Worm (Caenorhabditis elegans) whole organism, L3 larva: ENCODE measurements around the gene svh-2.
A peak's percentile ranks its signal among the peaks of the same experiment; 100 is the strongest.

Experiments used
- R02D3.7 ChIP-seq: fragments of 150-350 bp; optimal IDR thresholded peaks from 2 replicates; lab custom pipeline; 2014; ENCODE audit warnings: missing biosample characterization, missing genetic modification characterization
- aly-2 ChIP-seq: fragments of 150-350 bp; optimal IDR thresholded peaks from 2 replicates; lab custom pipeline; 2014; ENCODE audit warnings: missing biosample characterization, missing genetic modification characterization
- ama-1 ChIP-seq: fragments of 150-350 bp; optimal IDR thresholded peaks from 2 replicates; lab custom pipeline; 2018
- ceh-16 ChIP-seq: sonication (generic microtip); optimal IDR thresholded peaks from 2 replicates; lab custom pipeline; 2017; ENCODE audit warnings: missing biosample characterization, missing genetic modification characterization
- ceh-82 ChIP-seq: fragments of 150-350 bp; optimal IDR thresholded peaks from 2 replicates; lab custom pipeline; 2014; ENCODE audit warnings: missing biosample characterization, missing genetic modification characterization
- daf-12 ChIP-seq: fragments of 150-350 bp; optimal IDR thresholded peaks from 2 replicates; lab custom pipeline; 2014; ENCODE audit warnings: missing biosample characterization, missing genetic modification reagents, missing genetic modification characterization
- egl-5 ChIP-seq: fragments of 150-350 bp; optimal IDR thresholded peaks from 2 replicates; lab custom pipeline; 2017; ENCODE audit warnings: missing biosample characterization, missing genetic modification reagents, missing genetic modification characterization, inconsistent platforms
- elt-2 ChIP-seq: sonication (generic microtip); optimal IDR thresholded peaks from 2 replicates; lab custom pipeline; 2016; ENCODE audit warnings: missing genetic modification reagents, mild to moderate bottlenecking, missing genetic modification characterization, missing compliant biosample characterization
- elt-3 ChIP-seq, 3 experiments: fragments of 150-350 bp in 1 of 3; sonication (generic microtip) in 2 of 3; optimal IDR thresholded peaks; 2 replicates in 2 of 3; 4 replicates in 1 of 3; lab custom pipeline; 2014 to 2017; ENCODE audit warnings: missing biosample characterization in 3 of 3, missing genetic modification characterization in 3 of 3
- eor-1 ChIP-seq, 2 experiments: fragments of 150-350 bp; optimal IDR thresholded peaks; 2 replicates each; lab custom pipeline; 2014 to 2018; ENCODE audit warnings: missing biosample characterization in 2 of 2, missing genetic modification characterization in 2 of 2
- fkh-10 ChIP-seq: sonication (generic microtip); optimal IDR thresholded peaks from 2 replicates; lab custom pipeline; 2017; ENCODE audit warnings: missing biosample characterization, missing genetic modification reagents, missing genetic modification characterization
- fkh-2 ChIP-seq: fragments of 150-350 bp; optimal IDR thresholded peaks from 2 replicates; lab custom pipeline; 2014; ENCODE audit warnings: missing biosample characterization, missing genetic modification reagents, missing genetic modification characterization
- hmg-11 ChIP-seq: sonication (generic microtip); optimal IDR thresholded peaks from 2 replicates; lab custom pipeline; 2016; ENCODE audit warnings: missing genetic modification characterization, missing compliant biosample characterization
- jun-1 ChIP-seq: fragments of 150-350 bp; optimal IDR thresholded peaks from 2 replicates; lab custom pipeline; 2014; ENCODE audit warnings: missing biosample characterization, missing genetic modification reagents, missing genetic modification characterization
- mdl-1 ChIP-seq: fragments of 150-350 bp; optimal IDR thresholded peaks from 2 replicates; lab custom pipeline; 2014; ENCODE audit warnings: missing biosample characterization, missing genetic modification characterization
- nhr-11 ChIP-seq: fragments of 150-350 bp; optimal IDR thresholded peaks from 2 replicates; lab custom pipeline; 2014; ENCODE audit warnings: missing biosample characterization, missing genetic modification characterization
- nhr-23 ChIP-seq: fragments of 150-350 bp; optimal IDR thresholded peaks from 2 replicates; lab custom pipeline; 2014; ENCODE audit warnings: missing biosample characterization, missing genetic modification reagents, missing genetic modification characterization
- nhr-25 ChIP-seq: sonication (generic microtip); optimal IDR thresholded peaks from 2 replicates; lab custom pipeline; 2017; ENCODE audit warnings: missing biosample characterization, missing genetic modification characterization
- nhr-28 ChIP-seq: fragments of 150-350 bp; optimal IDR thresholded peaks from 2 replicates; lab custom pipeline; 2014; ENCODE audit warnings: missing biosample characterization, missing genetic modification characterization
- nhr-76 ChIP-seq: fragments of 150-350 bp; sonication (generic microtip); optimal IDR thresholded peaks from 5 replicates; lab custom pipeline; 2014; ENCODE audit warnings: missing biosample characterization, missing genetic modification characterization
- nhr-77 ChIP-seq: fragments of 150-350 bp; optimal IDR thresholded peaks from 2 replicates; lab custom pipeline; 2014; ENCODE audit warnings: missing biosample characterization, missing genetic modification characterization
- pha-4 ChIP-seq: fragments of 150-350 bp; optimal IDR thresholded peaks from 2 replicates; lab custom pipeline; 2014; ENCODE audit warnings: missing biosample characterization, missing genetic modification reagents, missing genetic modification characterization
- pqm-1 ChIP-seq: fragments of 150-350 bp; optimal IDR thresholded peaks from 2 replicates; lab custom pipeline; 2017; ENCODE audit warnings: missing biosample characterization, missing genetic modification characterization, inconsistent platforms
- sea-2 ChIP-seq: fragments of 150-350 bp; sonication (generic microtip); optimal IDR thresholded peaks from 4 replicates; lab custom pipeline; 2014; ENCODE audit warnings: missing biosample characterization, missing genetic modification reagents, missing genetic modification characterization
- skn-1 ChIP-seq: fragments of 150-350 bp; optimal IDR thresholded peaks from 2 replicates; lab custom pipeline; 2014; ENCODE audit warnings: missing biosample characterization, missing genetic modification characterization
- snpc-4 ChIP-seq: fragments of 150-350 bp; optimal IDR thresholded peaks from 2 replicates; lab custom pipeline; 2014; ENCODE audit warnings: missing biosample characterization, missing genetic modification characterization
- tbx-2 ChIP-seq: sonication (generic microtip); optimal IDR thresholded peaks from 2 replicates; lab custom pipeline; 2016; ENCODE audit warnings: mild to moderate bottlenecking, missing genetic modification characterization, missing compliant biosample characterization
- unc-39 ChIP-seq: sonication (generic microtip); optimal IDR thresholded peaks from 4 replicates; lab custom pipeline; 2017; ENCODE audit warnings: missing biosample characterization, missing genetic modification characterization
- unc-62 ChIP-seq: fragments of 150-350 bp; sonication (generic microtip); optimal IDR thresholded peaks from 4 replicates; lab custom pipeline; 2014; ENCODE audit warnings: missing biosample characterization, missing genetic modification reagents, missing genetic modification characterization
- ztf-11 ChIP-seq: fragments of 150-350 bp; optimal IDR thresholded peaks from 2 replicates; lab custom pipeline; 2014; ENCODE audit warnings: missing biosample characterization, missing genetic modification characterization
- ztf-4 ChIP-seq: fragments of 150-350 bp; optimal IDR thresholded peaks from 2 replicates; lab custom pipeline; 2014; ENCODE audit warnings: missing biosample characterization, missing genetic modification characterization

The svh-2 gene

ce11 chrX:6597089-6597488, 44.0 kb downstream of the svh-2 start, which contains the start of gene ttr-6:
TSS of gene ttr-6 (minus strand) at chrX:6597121.
- TF ChIP-seq nhr-28 (tag; lab: Kevin White, UChicago) (no peak), egl-5 (tag; lab: Kevin White, UChicago) (peak; percentile 47), elt-3 (tag; optimal IDR thresholded peaks at IDR 0.05; lab: Kevin White, UChicago) (no peak), ztf-11 (tag; lab: Kevin White, UChicago) (no peak)

- TF ChIP-seq ceh-82 (tag; lab: Kevin White, UChicago) (no peak), hmg-11 (tag; lab: Kevin White, UChicago) (no peak), nhr-23 (tag; lab: Kevin White, UChicago) (no peak), aly-2 (tag; lab: Kevin White, UChicago) (no peak), snpc-4 (tag; lab: Kevin White, UChicago) (no peak), nhr-11 (tag; lab: Kevin White, UChicago) (no peak), unc-39 (no peak), skn-1 (tag; lab: Kevin White, UChicago) (no peak), tbx-2 (tag; lab: Kevin White, UChicago) (no peak)
These were observed 45.6 kb downstream of the svh-2 start, which contains the start of gene hic-1 for ce11 chrX:6598732-6599131. TSS of gene hic-1 (minus strand) at chrX:6598832.

- TF ChIP-seq fkh-10, result no peak
- peak; percentile 12 for TF ChIP-seq pha-4 (tag; lab: Kevin White, UChicago)
- no peak for TF ChIP-seq mdl-1 (tag; lab: Kevin White, UChicago)
These were observed 48.9 kb downstream of the svh-2 start for ce11 chrX:6601967-6602366.

DNA sequence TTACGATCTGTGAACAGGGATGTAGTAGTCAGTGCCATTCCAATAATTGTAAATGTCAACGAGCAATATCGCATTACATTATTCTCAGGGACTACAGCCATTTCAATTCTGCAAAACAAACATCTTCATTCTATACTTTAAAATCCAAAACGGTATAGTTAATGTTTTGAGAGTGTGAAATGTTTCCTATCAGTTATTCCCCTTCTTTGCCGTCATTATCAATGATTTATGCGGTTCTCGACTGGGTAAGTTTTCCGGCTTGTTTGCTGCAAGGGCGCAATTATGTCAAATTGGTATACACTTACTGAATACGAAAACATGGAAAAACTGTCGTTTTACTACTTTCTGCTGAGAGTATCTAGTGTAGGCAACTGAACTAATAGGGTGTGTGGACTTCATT, 50.0 kb downstream of the svh-2 start, which contains the start of gene F23G4.1:
Gene F23G4.1, minus strand, starts transcription at position 101 of the 400 bp plus-strand sequence.
- no peak for TF ChIP-seq ztf-11 (tag; lab: Kevin White, UChicago)
- TF ChIP-seq, all 47 proteins: peak for 0

ce11 chrX:6606991-6607390, 53.9 kb downstream of the svh-2 start, which contains the start of gene cpr-6:
TSS of gene cpr-6 (plus strand) at chrX:6607207.
- TF ChIP-seq ceh-16, result no peak
- TF ChIP-seq elt-2 (tag; lab: Kevin White, UChicago), result peak; percentile 93
- TF ChIP-seq pha-4 (tag; lab: Kevin White, UChicago), result peak; percentile 21
- peak; percentile 88 for TF ChIP-seq pqm-1

DNA sequence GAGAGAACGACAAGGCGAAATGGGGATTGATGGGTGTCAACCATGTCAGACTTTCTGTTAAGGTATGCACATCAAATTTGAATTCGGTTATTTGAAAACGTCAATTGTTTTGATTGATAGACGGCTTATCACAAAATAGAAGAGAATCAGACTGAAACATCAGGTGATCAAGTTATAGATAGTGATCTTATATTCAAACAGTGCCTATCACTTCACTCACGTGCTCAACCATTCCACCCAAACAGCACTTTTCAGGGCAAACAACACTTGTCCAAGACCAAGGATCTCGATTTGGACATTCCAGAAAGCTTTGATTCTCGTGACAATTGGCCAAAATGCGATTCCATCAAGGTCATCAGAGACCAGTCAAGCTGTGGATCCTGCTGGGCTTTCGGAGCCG, 54.5 kb downstream of the svh-2 start:
- no peak for TF ChIP-seq ceh-16
- no peak for TF ChIP-seq ztf-4 (tag; lab: Kevin White, UChicago)
- peak; percentile 79 for TF ChIP-seq elt-2 (tag; lab: Kevin White, UChicago)
- no peak for TF ChIP-seq mdl-1 (tag; lab: Kevin White, UChicago)
- no peak for TF ChIP-seq sea-2
- no peak for TF ChIP-seq fkh-2
- TF ChIP-seq unc-62 (GFP tag; lab: Kevin White, UChicago), result no peak
- TF ChIP-seq nhr-76 (tag; lab: Kevin White, UChicago), result no peak
- no peak for TF ChIP-seq nhr-23 (tag; lab: Kevin White, UChicago)
- TF ChIP-seq eor-1 (tag; optimal IDR thresholded peaks at IDR 0.05; lab: Kevin White, UChicago), result no peak
- no peak for TF ChIP-seq nhr-77 (tag; lab: Kevin White, UChicago)
- no peak for TF ChIP-seq ceh-82 (tag; lab: Kevin White, UChicago)
- TF ChIP-seq daf-12 (tag; lab: Kevin White, UChicago), result no peak
- peak; percentile 69 for TF ChIP-seq pqm-1
- TF ChIP-seq tbx-2 (tag; lab: Kevin White, UChicago), result no peak
- TF ChIP-seq ztf-11 (tag; lab: Kevin White, UChicago), result no peak
- no peak for TF ChIP-seq fkh-10
- TF ChIP-seq unc-39, result no peak
- TF ChIP-seq R02D3.7 (tag; lab: Kevin White, UChicago), result no peak
- peak; percentile 10 for TF ChIP-seq pha-4 (tag; lab: Kevin White, UChicago)
- no peak for TF ChIP-seq jun-1 (tag; lab: Kevin White, UChicago)
- no peak for TF ChIP-seq ama-1 (lab: Kevin White, UChicago)
- no peak for TF ChIP-seq nhr-25 (tag; lab: Kevin White, UChicago)
